Fruit fly (Drosophila melanogaster): ENCODE results near the gene NUCB1.

NUCB1 gene

DNA sequence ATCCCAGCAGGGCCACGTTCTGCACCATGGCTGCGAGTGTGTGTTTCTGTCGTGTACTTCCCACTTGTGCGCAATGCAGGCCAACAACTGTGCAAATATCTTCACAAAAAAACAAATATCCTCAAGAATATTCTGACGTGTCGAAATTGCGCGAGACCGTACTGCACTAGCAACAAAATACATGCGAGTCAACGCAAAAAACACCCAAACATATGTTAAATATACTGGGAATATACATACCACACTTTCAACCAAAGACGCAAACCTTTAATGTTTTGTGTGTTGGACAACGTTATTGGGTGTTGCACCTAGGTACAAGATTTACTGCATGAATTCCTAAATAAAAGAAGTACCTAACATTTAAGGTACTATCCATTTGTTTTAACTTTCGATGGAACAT, at the start of gene NUCB1 (continued):
- TF ChIP-seq dan (GFP tag; IDR thresholded peaks at IDR 0.05) = no peak
- TF ChIP-seq Nf-YC (tag; optimal IDR thresholded peaks at IDR 0.05) = no peak
- peak; percentile 29 for TF ChIP-seq CG30403 (GFP tag; optimal IDR thresholded peaks at IDR 0.05)
- TF ChIP-seq NfI (GFP tag; optimal IDR thresholded peaks at IDR 0.05) = peak; percentile 64
- TF ChIP-seq CoRest (tag; optimal IDR thresholded peaks at IDR 0.05) = peak; percentile 47
- TF ChIP-seq CG1602 (GFP tag; optimal IDR thresholded peaks at IDR 0.05) = peak; percentile 20
- TF ChIP-seq Hmx (GFP tag; optimal IDR thresholded peaks at IDR 0.05) = no peak
- TF ChIP-seq nerfin-1 (tag; optimal IDR thresholded peaks at IDR 0.05) = peak; percentile 80
- peak; percentile 69 for TF ChIP-seq Jarid2 (GFP tag; optimal IDR thresholded peaks at IDR 0.05)
- peak; percentile 45 for TF ChIP-seq BEAF-32 (GFP tag; optimal IDR thresholded peaks at IDR 0.05)
- TF ChIP-seq CG14441 (GFP tag; IDR thresholded peaks at IDR 0.05) = no peak
- TF ChIP-seq fu2 (GFP tag; optimal IDR thresholded peaks at IDR 0.05) = peak; percentile 48
- peak; percentile 95 for TF ChIP-seq CG10267 (tag; optimal IDR thresholded peaks at IDR 0.05)
- TF ChIP-seq CG16815 (GFP tag; optimal IDR thresholded peaks at IDR 0.05) = no peak
- TF ChIP-seq maf-S (GFP tag; optimal IDR thresholded peaks at IDR 0.05) = no peak
- no peak for TF ChIP-seq Dek (tag; optimal IDR thresholded peaks at IDR 0.05)
- TF ChIP-seq CG1603 (tag; optimal IDR thresholded peaks at IDR 0.05) = peak; percentile 87
- no peak for TF ChIP-seq dati (GFP tag; IDR thresholded peaks at IDR 0.05)
- no peak for TF ChIP-seq btn (GFP tag; optimal IDR thresholded peaks at IDR 0.05)
- TF ChIP-seq CG11085 (GFP tag; IDR thresholded peaks at IDR 0.05) = no peak
- peak; percentile 46 for TF ChIP-seq Dad (GFP tag; optimal IDR thresholded peaks at IDR 0.05)
- TF ChIP-seq CG12104 (GFP tag; optimal IDR thresholded peaks at IDR 0.05) = no peak
- TF ChIP-seq MBD-R2 (GFP tag; IDR thresholded peaks at IDR 0.05) = peak; percentile 93

DNA sequence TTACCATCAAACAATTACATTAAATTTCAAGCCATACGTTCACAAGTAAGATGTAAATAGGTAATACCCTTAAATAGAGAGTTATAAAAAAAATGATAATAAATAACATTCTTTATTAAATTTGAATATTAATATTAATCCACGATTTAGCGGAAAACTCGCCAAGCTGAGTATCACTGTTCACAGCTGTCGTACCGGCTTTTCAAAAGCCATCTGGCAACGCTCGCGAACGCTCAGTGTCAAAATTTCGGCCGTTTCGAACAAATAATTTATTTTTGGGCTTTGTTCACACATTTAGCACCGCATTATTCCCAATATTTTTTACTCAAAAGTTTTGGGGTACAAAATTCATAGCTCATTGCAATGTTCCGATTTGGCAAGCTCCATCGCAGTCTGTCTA, 47.4 kb upstream of the NUCB1 start, which contains the start of gene TrpRS-m:
TrpRS-m (plus strand) TSS at position 211 of the 400 bp plus-strand sequence.
- TF ChIP-seq CG12659 (GFP tag; optimal IDR thresholded peaks at IDR 0.05) = peak; percentile 5
- TF ChIP-seq ara (GFP tag; IDR thresholded peaks at IDR 0.05) = no peak
- TF ChIP-seq dan (GFP tag; IDR thresholded peaks at IDR 0.05) = no peak
- TF ChIP-seq CG3995 (GFP tag; optimal IDR thresholded peaks at IDR 0.05) = peak; percentile 29
- TF ChIP-seq YL-1 (GFP tag; optimal IDR thresholded peaks at IDR 0.05) = peak; percentile 60
- no peak for TF ChIP-seq onecut (GFP tag; IDR thresholded peaks at IDR 0.05)
- TF ChIP-seq CG15269 (tag; optimal IDR thresholded peaks at IDR 0.05) = peak; percentile 6
- TF ChIP-seq grau (tag; optimal IDR thresholded peaks at IDR 0.05) = peak; percentile 30
- TF ChIP-seq Stat92E (GFP tag; optimal IDR thresholded peaks at IDR 0.05) = no peak
- no peak for TF ChIP-seq Scr (GFP tag; IDR thresholded peaks at IDR 0.05; ENCODE audit: partially characterized antibody)
- TF ChIP-seq sisA (GFP tag; IDR thresholded peaks at IDR 0.05) = no peak
- no peak for TF ChIP-seq B-H2 (GFP tag; optimal IDR thresholded peaks at IDR 0.05)
- peak; percentile 77; the same call in 1 of the 3 replicates for TF ChIP-seq CG34422 (GFP tag; IDR thresholded peaks at IDR 0.05)
- TF ChIP-seq vfl (GFP tag; optimal IDR thresholded peaks at IDR 0.05) = no peak
- TF ChIP-seq nmo (GFP tag; optimal IDR thresholded peaks at IDR 0.05) = peak; percentile 4
- TF ChIP-seq CG4617 (GFP tag; optimal IDR thresholded peaks at IDR 0.05; ENCODE audit: borderline replicate concordance) = peak; percentile 1
- peak; percentile 84 for TF ChIP-seq row (GFP tag; IDR thresholded peaks at IDR 0.05)
- no peak for TF ChIP-seq h (optimal IDR thresholded peaks at IDR 0.05)
- TF ChIP-seq CG17829 (tag; optimal IDR thresholded peaks at IDR 0.05) = peak; percentile 16
- no peak for TF ChIP-seq trh (GFP tag; optimal IDR thresholded peaks at IDR 0.05)
- TF ChIP-seq Dll (GFP tag; IDR thresholded peaks at IDR 0.05; ENCODE audit: partially characterized antibody) = no peak
- TF ChIP-seq crp (GFP tag; optimal IDR thresholded peaks at IDR 0.05) = peak; percentile 18 to 85
- TF ChIP-seq C15 (GFP tag; IDR thresholded peaks at IDR 0.05) = no peak
- peak; percentile 30 for TF ChIP-seq Myb (GFP tag; optimal IDR thresholded peaks at IDR 0.05)
- TF ChIP-seq CG2116 (GFP tag; optimal IDR thresholded peaks at IDR 0.05) = peak; percentile 14
- peak; percentile 33 for TF ChIP-seq CG15514 (GFP tag; optimal IDR thresholded peaks at IDR 0.05)
- no peak for TF ChIP-seq CG11456 (GFP tag; IDR thresholded peaks at IDR 0.05)
- TF ChIP-seq trem (tag; optimal IDR thresholded peaks at IDR 0.05) = peak; percentile 7
- TF ChIP-seq sc (optimal IDR thresholded peaks at IDR 0.05) = no peak
- TF ChIP-seq sc (GFP tag; optimal IDR thresholded peaks at IDR 0.05) = no peak

All from whole organism, embryonic.